Fruit fly (Drosophila melanogaster) whole organism, adult: Measurements from ENCODE around the gene gny.

Experiments
- CG5204 ChIP-seq: fragments of 200-800 bp; sonication (Bioruptor generic); optimal IDR thresholded peaks from 2 replicates; lab custom pipeline; 2016; ENCODE audit warnings: missing biosample characterization, missing genetic modification characterization
- Mnt ChIP-seq: fragments of 200-800 bp; sonication (Bioruptor generic); optimal IDR thresholded peaks from 2 replicates; lab custom pipeline; 2016; ENCODE audit warnings: missing biosample characterization, mild to moderate bottlenecking, missing genetic modification characterization
- tj ChIP-seq: fragments of 200-800 bp; sonication (Bioruptor generic); optimal IDR thresholded peaks from 3 replicates; lab custom pipeline; 2017; ENCODE audit warnings: missing biosample characterization, mild to moderate bottlenecking, missing genetic modification characterization, moderate library complexity

dm6 chr2L:10395035-10395434 is 15.1 kb downstream of the gny start:
- TF ChIP-seq tj (GFP tag; lab: Kevin White, UChicago): peak; percentile 96
- TF ChIP-seq CG5204 (GFP tag; lab: Kevin White, UChicago): no peak
- no peak for TF ChIP-seq Mnt (GFP tag; lab: Kevin White, UChicago)
